Worm (Caenorhabditis elegans) whole organism, early embryonic: ENCODE results near the gene C02E7.10.

ENCODE experiments used
- B0310.2 ChIP-seq: sonication (generic microtip); optimal IDR thresholded peaks from 2 replicates; lab custom pipeline; 2016; ENCODE audit warnings: mild to moderate bottlenecking, missing genetic modification characterization, missing compliant biosample characterization
- F13C5.2 ChIP-seq: sonication (generic microtip); optimal IDR thresholded peaks from 2 replicates; lab custom pipeline; 2017; ENCODE audit warnings: mild to moderate bottlenecking, missing genetic modification characterization, inconsistent platforms, missing compliant biosample characterization
- ama-1 ChIP-seq: fragments of 150-350 bp; optimal IDR thresholded peaks from 2 replicates; lab custom pipeline; 2014
- ceh-13 ChIP-seq: fragments of 200-800 bp; sonication (Bioruptor generic); optimal IDR thresholded peaks from 2 replicates; lab custom pipeline; 2018; ENCODE audit warnings: mild to moderate bottlenecking, missing genetic modification characterization, missing compliant biosample characterization
- ceh-36 ChIP-seq: sonication (generic microtip); optimal IDR thresholded peaks from 2 replicates; lab custom pipeline; 2016; ENCODE audit warnings: missing genetic modification characterization, inconsistent platforms, missing compliant biosample characterization
- ets-7 ChIP-seq: sonication (generic microtip); optimal IDR thresholded peaks from 2 replicates; lab custom pipeline; 2016; ENCODE audit warnings: missing genotype, missing genetic modification characterization, missing compliant biosample characterization
- hmbx-1 ChIP-seq: sonication (generic microtip); optimal IDR thresholded peaks from 2 replicates; lab custom pipeline; 2016; ENCODE audit warnings: mild to moderate bottlenecking, missing genetic modification characterization, missing compliant biosample characterization
- hmg-4 ChIP-seq: fragments of 200-800 bp; sonication (Bioruptor generic); optimal IDR thresholded peaks from 2 replicates; lab custom pipeline; 2018; ENCODE audit warnings: mild to moderate bottlenecking, missing genetic modification characterization, missing compliant biosample characterization
- hnd-1 ChIP-seq: sonication (generic microtip); optimal IDR thresholded peaks from 2 replicates; lab custom pipeline; 2016; ENCODE audit warnings: missing genetic modification characterization, missing compliant biosample characterization
- pes-1 ChIP-seq: fragments of 200-800 bp; sonication (Bioruptor generic); IDR thresholded peaks from 2 replicates; pipeline ENCODE4 v1.3.6; 2022; ENCODE audit warnings: missing genetic modification reagents, missing genetic modification characterization, missing compliant biosample characterization
- scrt-1 ChIP-seq: fragments of 200-800 bp; sonication (Bioruptor generic); IDR thresholded peaks from 2 replicates; pipeline ENCODE4 v1.3.6; 2022; ENCODE audit warnings: missing genetic modification characterization, missing compliant biosample characterization
- sea-1 ChIP-seq: fragments of 200-800 bp; sonication (Bioruptor generic); conservative IDR thresholded peaks from 2 replicates; pipeline ENCODE4 v1.3.6; 2022; ENCODE audit warnings: missing genetic modification characterization, missing compliant biosample characterization
- tbx-11 ChIP-seq: fragments of 200-800 bp; sonication (Bioruptor generic); IDR thresholded peaks from 2 replicates; pipeline ENCODE4 v1.3.6; 2022; ENCODE audit warnings: missing genetic modification characterization, missing compliant biosample characterization
- tra-4 ChIP-seq: sonication (generic microtip); optimal IDR thresholded peaks from 2 replicates; lab custom pipeline; 2017; ENCODE audit warnings: missing genetic modification characterization, missing compliant biosample characterization

DNA sequence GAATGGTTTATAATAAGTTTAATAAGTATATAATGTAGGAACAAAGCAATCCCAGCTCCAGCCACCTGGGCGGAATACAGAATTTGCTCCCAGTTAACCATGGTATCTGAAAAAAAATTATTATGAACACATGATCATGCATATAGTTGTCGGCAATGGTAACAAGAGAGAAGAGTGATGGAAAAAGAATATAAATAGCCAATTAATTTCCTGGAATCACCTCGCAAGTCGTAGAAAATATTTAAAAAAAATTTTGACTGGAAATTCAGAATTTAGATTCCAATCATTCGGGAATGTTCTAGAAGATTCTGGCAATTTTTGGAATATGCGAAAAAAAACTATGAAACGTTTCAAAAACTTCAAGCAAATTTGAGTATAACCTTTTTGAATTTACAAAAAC is 11.4 kb upstream of the C02E7.10 start, which contains the start of gene str-211:
- TF ChIP-seq hmg-4 (GFP tag; lab: Kevin White, UChicago) (no peak), ceh-36 (no peak), hnd-1 (tag; lab: Kevin White, UChicago) (no peak), B0310.2 (tag; lab: Kevin White, UChicago) (no peak), ceh-13 (GFP tag; lab: Kevin White, UChicago) (no peak), F13C5.2 (tag; lab: Kevin White, UChicago) (no peak), ama-1 (lab: Kevin White, UChicago) (no peak), tbx-11 (GFP tag; lab: Robert Waterston, UW) (no peak), ets-7 (no peak), sea-1 (GFP tag; lab: Robert Waterston, UW) (no peak), scrt-1 (GFP tag; lab: Robert Waterston, UW) (no peak), tra-4 (tag; lab: Kevin White, UChicago) (no peak), pes-1 (GFP tag; lab: Robert Waterston, UW) (no peak), hmbx-1 (tag; lab: Kevin White, UChicago) (no peak)
